Worm (Caenorhabditis elegans) whole organism, L2 larva: ENCODE data around the gene C36B7.3.
A peak's percentile ranks its signal among the peaks of the same experiment; 100 is the strongest.

ENCODE experiments used
- C34F6.9 ChIP-seq: fragments of 150-350 bp; optimal IDR thresholded peaks from 2 replicates; lab custom pipeline; 2014; ENCODE audit warnings: missing biosample characterization, missing genetic modification characterization
- F13H6.1 ChIP-seq: sonication (generic microtip); optimal IDR thresholded peaks from 2 replicates; lab custom pipeline; 2016; ENCODE audit warnings: missing genetic modification characterization, missing compliant biosample characterization
- Y55F3AM.14 ChIP-seq: fragments of 200-800 bp; sonication (Bioruptor generic); optimal IDR thresholded peaks from 2 replicates; lab custom pipeline; 2018; ENCODE audit warnings: mild to moderate bottlenecking, missing genetic modification characterization, missing compliant biosample characterization
- ZK546.5 ChIP-seq: sonication (generic microtip); optimal IDR thresholded peaks from 2 replicates; lab custom pipeline; 2017; ENCODE audit warnings: missing biosample characterization, missing genetic modification characterization
- aly-2 ChIP-seq: fragments of 150-350 bp; optimal IDR thresholded peaks from 2 replicates; lab custom pipeline; 2014; ENCODE audit warnings: missing biosample characterization, missing genetic modification characterization
- blmp-1 ChIP-seq: sonication (generic microtip); optimal IDR thresholded peaks from 2 replicates; lab custom pipeline; 2017; ENCODE audit warnings: missing genetic modification characterization, mild to moderate bottlenecking, missing compliant biosample characterization, antibody characterized with exemption, moderate library complexity; ENCODE audit not compliant: insufficient read depth
- ceh-16 ChIP-seq: fragments of 150-350 bp; optimal IDR thresholded peaks from 2 replicates; lab custom pipeline; 2014; ENCODE audit warnings: missing biosample characterization, missing genetic modification characterization
- crh-2 ChIP-seq: sonication (generic microtip); optimal IDR thresholded peaks from 2 replicates; lab custom pipeline; 2017; ENCODE audit warnings: missing biosample characterization, missing genetic modification characterization
- dmd-4 ChIP-seq: sonication (generic microtip); optimal IDR thresholded peaks from 2 replicates; lab custom pipeline; 2017; ENCODE audit warnings: missing biosample characterization, missing genetic modification characterization
- elt-3 ChIP-seq: sonication (generic microtip); optimal IDR thresholded peaks from 2 replicates; lab custom pipeline; 2017; ENCODE audit warnings: missing biosample characterization, missing genetic modification characterization
- fos-1 ChIP-seq: fragments of 150-350 bp; optimal IDR thresholded peaks from 2 replicates; lab custom pipeline; 2014; ENCODE audit warnings: missing biosample characterization, missing genetic modification characterization
- gmeb-1 ChIP-seq: fragments of 150-350 bp; optimal IDR thresholded peaks from 2 replicates; lab custom pipeline; 2014; ENCODE audit warnings: missing biosample characterization, missing genetic modification characterization
- lin-11 ChIP-seq: fragments of 150-350 bp; sonication (generic microtip); optimal IDR thresholded peaks from 2 replicates; lab custom pipeline; 2014; ENCODE audit warnings: missing biosample characterization, missing genetic modification characterization, inconsistent platforms, mixed read lengths
- lin-13 ChIP-seq: fragments of 150-350 bp; optimal IDR thresholded peaks from 2 replicates; lab custom pipeline; 2014; ENCODE audit warnings: missing biosample characterization, missing genetic modification reagents, missing genetic modification characterization
- lsy-2 ChIP-seq, 2 experiments: fragments of 150-350 bp in 1 of 2; sonication (generic microtip) in 1 of 2; optimal IDR thresholded peaks; 2 replicates each; lab custom pipeline; 2014 to 2017; ENCODE audit warnings: missing biosample characterization in 2 of 2, missing genetic modification characterization in 2 of 2
- mab-5 ChIP-seq: fragments of 150-350 bp; optimal IDR thresholded peaks from 2 replicates; lab custom pipeline; 2014; ENCODE audit warnings: missing biosample characterization, missing genetic modification characterization
- mbf-1 ChIP-seq: sonication (generic microtip); optimal IDR thresholded peaks from 2 replicates; lab custom pipeline; 2017; ENCODE audit warnings: missing biosample characterization, missing genetic modification characterization
- nhr-10 ChIP-seq: sonication (generic microtip); optimal IDR thresholded peaks from 2 replicates; lab custom pipeline; 2017; ENCODE audit warnings: missing biosample characterization, missing genetic modification characterization
- nhr-11 ChIP-seq: fragments of 150-350 bp; optimal IDR thresholded peaks from 2 replicates; lab custom pipeline; 2014; ENCODE audit warnings: missing biosample characterization, missing genetic modification characterization
- nhr-12 ChIP-seq: fragments of 150-350 bp; optimal IDR thresholded peaks from 2 replicates; lab custom pipeline; 2014; ENCODE audit warnings: missing biosample characterization, missing genetic modification characterization
- nhr-129 ChIP-seq: fragments of 150-350 bp; optimal IDR thresholded peaks from 2 replicates; lab custom pipeline; 2014; ENCODE audit warnings: missing biosample characterization, missing genetic modification characterization
- nhr-21 ChIP-seq: fragments of 150-350 bp; optimal IDR thresholded peaks from 2 replicates; lab custom pipeline; 2014; ENCODE audit warnings: missing biosample characterization, missing genetic modification characterization
- nhr-237 ChIP-seq: fragments of 150-350 bp; optimal IDR thresholded peaks from 2 replicates; lab custom pipeline; 2014; ENCODE audit warnings: missing biosample characterization, missing genetic modification characterization
- nhr-6 ChIP-seq: fragments of 150-350 bp; optimal IDR thresholded peaks from 2 replicates; lab custom pipeline; 2014; ENCODE audit warnings: missing biosample characterization, missing genetic modification characterization
- nhr-77 ChIP-seq: fragments of 150-350 bp; optimal IDR thresholded peaks from 2 replicates; lab custom pipeline; 2014; ENCODE audit warnings: missing biosample characterization, missing genetic modification characterization
- peb-1 ChIP-seq: fragments of 150-350 bp; optimal IDR thresholded peaks from 2 replicates; lab custom pipeline; 2014; ENCODE audit warnings: missing biosample characterization, missing genetic modification characterization
- sem-4 ChIP-seq: fragments of 150-350 bp; optimal IDR thresholded peaks from 2 replicates; lab custom pipeline; 2014; ENCODE audit warnings: missing biosample characterization, missing genetic modification reagents, missing genetic modification characterization
- sma-3 ChIP-seq: sonication (generic microtip); optimal IDR thresholded peaks from 2 replicates; lab custom pipeline; 2016; ENCODE audit warnings: missing genetic modification reagents, missing genetic modification characterization, missing compliant biosample characterization
- sma-9 ChIP-seq, 2 experiments: fragments of 150-350 bp in 1 of 2; sonication (generic microtip) in 1 of 2; optimal IDR thresholded peaks; 2 replicates each; lab custom pipeline; 2014 to 2016; ENCODE audit warnings: missing genetic modification characterization in 2 of 2, mild to moderate bottlenecking in 1 of 2, missing biosample characterization in 1 of 2, missing compliant biosample characterization in 1 of 2, missing genetic modification reagents in 1 of 2, moderate library complexity in 1 of 2
- unc-39 ChIP-seq: fragments of 150-350 bp; optimal IDR thresholded peaks from 2 replicates; lab custom pipeline; 2014; ENCODE audit warnings: missing biosample characterization, missing genetic modification characterization
- unc-62 ChIP-seq: fragments of 150-350 bp; optimal IDR thresholded peaks from 2 replicates; lab custom pipeline; 2014; ENCODE audit warnings: missing biosample characterization, missing genetic modification reagents, missing genetic modification characterization
- zag-1 ChIP-seq: fragments of 150-350 bp; optimal IDR thresholded peaks from 2 replicates; lab custom pipeline; 2014; ENCODE audit warnings: missing biosample characterization, missing genetic modification characterization
- ztf-1 ChIP-seq: fragments of 200-800 bp; sonication (Bioruptor generic); conservative IDR thresholded peaks from 2 replicates; pipeline ENCODE4 v1.3.6; 2022; ENCODE audit warnings: missing genetic modification characterization, missing compliant biosample characterization
- ztf-11 ChIP-seq: sonication (generic microtip); optimal IDR thresholded peaks from 2 replicates; lab custom pipeline; 2017; ENCODE audit warnings: missing biosample characterization, missing genetic modification characterization

C36B7.3 gene

ce11 chrX:7101477-7101876 lies at the start of gene C36B7.3:
Gene C36B7.3 (plus strand): TSS chrX:7101777.
- TF ChIP-seq mbf-1 (tag; lab: Kevin White, UChicago): no peak
- no peak for TF ChIP-seq ZK546.5 (tag; lab: Kevin White, UChicago)
- no peak for TF ChIP-seq elt-3 (tag; lab: Kevin White, UChicago)
- TF ChIP-seq F13H6.1 (tag; lab: Kevin White, UChicago): no peak
- no peak for TF ChIP-seq nhr-129
- TF ChIP-seq nhr-237 (tag; lab: Kevin White, UChicago): no peak
- TF ChIP-seq C34F6.9: no peak
- no peak for TF ChIP-seq crh-2 (tag; lab: Kevin White, UChicago)
- TF ChIP-seq lin-11 (tag; lab: Kevin White, UChicago): no peak
- no peak for TF ChIP-seq gmeb-1
- no peak for TF ChIP-seq sma-3 (GFP tag; lab: Kevin White, UChicago)
- TF ChIP-seq fos-1: no peak
- no peak for TF ChIP-seq nhr-21
- TF ChIP-seq nhr-10: no peak
- TF ChIP-seq ztf-1 (GFP tag; lab: Robert Waterston, UW): no peak
- TF ChIP-seq lin-13 (GFP tag; lab: Kevin White, UChicago): no peak
- TF ChIP-seq nhr-6: no peak
- no peak for TF ChIP-seq unc-62

- TF ChIP-seq blmp-1: peak; percentile 51
- no peak for TF ChIP-seq zag-1
Observed at ce11 chrX:7057357-7057756, 44.2 kb upstream of the C36B7.3 start, which contains the start of gene B0403.5. Gene B0403.5 (plus strand): TSS chrX:7057724.

- TF ChIP-seq lsy-2 (tag; optimal IDR thresholded peaks at IDR 0.05; lab: Kevin White, UChicago) (no peak), fos-1 (peak; percentile 3), mab-5 (tag; lab: Kevin White, UChicago) (no peak), nhr-10 (no peak), ceh-16 (tag; lab: Kevin White, UChicago) (no peak), dmd-4 (no peak)
Observed at ce11 chrX:7061265-7061664, 40.3 kb upstream of the C36B7.3 start.

ce11 chrX:7063236-7063635 lies 38.3 kb upstream of the C36B7.3 start, which contains the start of gene B0403.3:
Gene B0403.3 (minus strand): TSS chrX:7063336.
- no peak for TF ChIP-seq dmd-4
- no peak for TF ChIP-seq ceh-16 (tag; lab: Kevin White, UChicago)
- TF ChIP-seq sem-4: no peak
- TF ChIP-seq nhr-77 (tag; lab: Kevin White, UChicago): no peak
- no peak for TF ChIP-seq Y55F3AM.14 (GFP tag; lab: Kevin White, UChicago)
- TF ChIP-seq nhr-6: no peak
- TF ChIP-seq aly-2 (tag; lab: Kevin White, UChicago): no peak
- TF ChIP-seq lsy-2 (tag; optimal IDR thresholded peaks at IDR 0.05; lab: Kevin White, UChicago): no peak
- TF ChIP-seq mab-5 (tag; lab: Kevin White, UChicago): no peak
- TF ChIP-seq peb-1 (tag; lab: Kevin White, UChicago): no peak
- TF ChIP-seq nhr-11: no peak
- TF ChIP-seq elt-3 (tag; lab: Kevin White, UChicago): no peak
- no peak for TF ChIP-seq ztf-11
- TF ChIP-seq mbf-1 (tag; lab: Kevin White, UChicago): no peak
- no peak for TF ChIP-seq unc-39
- TF ChIP-seq nhr-12 (tag; lab: Kevin White, UChicago): no peak
- TF ChIP-seq nhr-21: no peak
- TF ChIP-seq sma-9 (GFP tag; optimal IDR thresholded peaks at IDR 0.05; lab: Kevin White, UChicago): no peak
- TF ChIP-seq sma-9 (tag; optimal IDR thresholded peaks at IDR 0.05; lab: Kevin White, UChicago): no peak
- no peak for TF ChIP-seq nhr-129
- TF ChIP-seq, all 48 proteins: peak for 0

ce11 chrX:7066003-7066402 lies 35.6 kb upstream of the C36B7.3 start:
- TF ChIP-seq crh-2 (tag; lab: Kevin White, UChicago): no peak
- TF ChIP-seq, all 48 proteins: peak for 0
